Fruit fly (Drosophila melanogaster) whole organism, embryonic: ENCODE measurements around the gene CG1572.
A peak's percentile ranks its signal among the peaks of the same experiment; 100 is the strongest.

ENCODE experiments used
- Aef1 ChIP-seq: fragments of 200-800 bp; sonication (Bioruptor generic); IDR thresholded peaks from 3 replicates; pipeline ENCODE4 v1.3.6; 2022; ENCODE audit warnings: missing biosample characterization, missing genetic modification characterization
- Bgb ChIP-seq: fragments of 200-800 bp; sonication (Bioruptor generic); IDR thresholded peaks from 2 replicates; pipeline ENCODE4 v1.3.6; 2022; ENCODE audit warnings: missing biosample characterization, missing genetic modification characterization; ENCODE audit not compliant: partially characterized antibody
- CG11247 ChIP-seq: fragments of 200-800 bp; sonication (Bioruptor generic); IDR thresholded peaks from 2 replicates; pipeline ENCODE4 v1.3.6; 2022; ENCODE audit warnings: missing biosample characterization, missing genetic modification characterization
- CG11398 ChIP-seq: fragments of 200-800 bp; sonication (Bioruptor generic); optimal IDR thresholded peaks from 2 replicates; lab custom pipeline; 2016; ENCODE audit warnings: missing biosample characterization, missing genetic modification characterization
- CG12104 ChIP-seq: fragments of 200-800 bp; sonication (Bioruptor generic); optimal IDR thresholded peaks from 3 replicates; lab custom pipeline; 2016; ENCODE audit warnings: missing biosample characterization, missing genetic modification characterization
- CG12155 ChIP-seq: fragments of 200-800 bp; sonication (Bioruptor generic); optimal IDR thresholded peaks from 3 replicates; lab custom pipeline; 2016; ENCODE audit warnings: missing biosample characterization, missing genetic modification characterization
- CG13296 ChIP-seq: fragments of 200-800 bp; sonication (Bioruptor generic); optimal IDR thresholded peaks from 3 replicates; lab custom pipeline; 2018; ENCODE audit warnings: missing biosample characterization, mild to moderate bottlenecking, missing genetic modification characterization
- CG15011 ChIP-seq: fragments of 200-800 bp; sonication (Bioruptor generic); optimal IDR thresholded peaks from 3 replicates; lab custom pipeline; 2018; ENCODE audit warnings: missing biosample characterization, mild to moderate bottlenecking, missing genetic modification characterization
- CG15514 ChIP-seq: fragments of 200-800 bp; sonication (Bioruptor generic); optimal IDR thresholded peaks from 3 replicates; lab custom pipeline; 2017; ENCODE audit warnings: missing biosample characterization, missing genetic modification characterization, mild to moderate bottlenecking, moderate library complexity, missing genetic modification reagents
- CG15601 ChIP-seq: fragments of 200-800 bp; sonication (Bioruptor generic); optimal IDR thresholded peaks from 3 replicates; lab custom pipeline; 2019; ENCODE audit warnings: missing biosample characterization, mild to moderate bottlenecking, missing genetic modification characterization, moderate library complexity
- CG17359 ChIP-seq: fragments of 200-800 bp; sonication (Bioruptor generic); optimal IDR thresholded peaks from 3 replicates; lab custom pipeline; 2018; ENCODE audit warnings: missing biosample characterization, mild to moderate bottlenecking, missing genetic modification characterization, moderate library complexity
- CG30403 ChIP-seq: fragments of 200-800 bp; sonication (Bioruptor generic); optimal IDR thresholded peaks from 3 replicates; lab custom pipeline; 2016; ENCODE audit warnings: missing biosample characterization, missing genetic modification characterization
- CG32767 ChIP-seq: fragments of 200-800 bp; sonication (Bioruptor generic); IDR thresholded peaks from 2 replicates; pipeline ENCODE4 v1.3.6; 2022; ENCODE audit warnings: missing biosample characterization, missing genetic modification characterization
- CG3995 ChIP-seq: fragments of 200-800 bp; sonication (Bioruptor generic); optimal IDR thresholded peaks from 3 replicates; lab custom pipeline; 2016; ENCODE audit warnings: missing biosample characterization, missing genetic modification characterization
- CG8089 ChIP-seq: fragments of 200-800 bp; sonication (Bioruptor generic); optimal IDR thresholded peaks from 3 replicates; lab custom pipeline; 2016; ENCODE audit warnings: missing biosample characterization, missing genetic modification characterization
- CoRest ChIP-seq: fragments of 200-800 bp; sonication (Bioruptor generic); optimal IDR thresholded peaks from 3 replicates; lab custom pipeline; 2018; ENCODE audit warnings: missing biosample characterization, mild to moderate bottlenecking, missing genetic modification characterization, moderate library complexity
- D ChIP-seq, 2 experiments: fragments of 200-800 bp in 1 of 2; fragments of >200 bp in 1 of 2; sonication (Bioruptor generic) in 1 of 2; optimal IDR thresholded peaks; 2 replicates in 1 of 2; 3 replicates in 1 of 2; lab custom pipeline; 2017; ENCODE audit warnings: mild to moderate bottlenecking in 1 of 2, missing biosample characterization in 1 of 2, missing genetic modification characterization in 1 of 2, missing genetic modification reagents in 1 of 2
- Dbx ChIP-seq: fragments of 200-800 bp; sonication (Bioruptor generic); IDR thresholded peaks from 3 replicates; pipeline ENCODE4 v1.3.6; 2022; ENCODE audit warnings: missing biosample characterization, missing genetic modification characterization
- Drgx ChIP-seq: fragments of 200-800 bp; sonication (Bioruptor generic); IDR thresholded peaks from 2 replicates; pipeline ENCODE4 v1.3.6; 2022; ENCODE audit warnings: missing biosample characterization, missing genetic modification characterization
- Hey ChIP-seq: fragments of 200-800 bp; sonication (Bioruptor generic); optimal IDR thresholded peaks from 3 replicates; lab custom pipeline; 2018; ENCODE audit warnings: missing biosample characterization, mild to moderate bottlenecking, missing genetic modification characterization
- HmgZ ChIP-seq: fragments of 200-800 bp; sonication (Bioruptor generic); optimal IDR thresholded peaks from 2 replicates; lab custom pipeline; 2018; ENCODE audit warnings: missing biosample characterization, mild to moderate bottlenecking, missing genetic modification characterization
- Meics ChIP-seq: fragments of 200-800 bp; sonication (Bioruptor generic); optimal IDR thresholded peaks from 2 replicates; lab custom pipeline; 2017; ENCODE audit warnings: missing biosample characterization, mild to moderate bottlenecking, missing genetic modification characterization
- Rfx ChIP-seq: fragments of 200-800 bp; sonication (Bioruptor generic); IDR thresholded peaks from 2 replicates; pipeline ENCODE4 v1.3.6; 2022; ENCODE audit warnings: missing biosample characterization, missing genetic modification characterization
- Sin3A ChIP-seq: fragments of >200 bp; optimal IDR thresholded peaks from 2 replicates; lab custom pipeline; 2018
- Six4 ChIP-seq: fragments of 200-800 bp; sonication (Bioruptor generic); optimal IDR thresholded peaks from 2 replicates; lab custom pipeline; 2016; ENCODE audit warnings: missing biosample characterization, missing genetic modification characterization
- Sry-δ ChIP-seq: fragments of 200-800 bp; sonication (Bioruptor generic); optimal IDR thresholded peaks from 2 replicates; lab custom pipeline; 2016; ENCODE audit warnings: missing biosample characterization, missing genetic modification characterization
- bsh ChIP-seq, 2 experiments: fragments of 200-800 bp; sonication (Bioruptor generic); optimal IDR thresholded peaks; 2 replicates each; lab custom pipeline; 2017 to 2018; ENCODE audit warnings: mild to moderate bottlenecking in 2 of 2, missing biosample characterization in 2 of 2, missing genetic modification characterization in 2 of 2, moderate library complexity in 1 of 2
- crp ChIP-seq, 2 experiments: fragments of 200-800 bp; sonication (Bioruptor generic); optimal IDR thresholded peaks; 2 replicates in 1 of 2; 3 replicates in 1 of 2; lab custom pipeline; 2017; ENCODE audit warnings: missing biosample characterization in 2 of 2, missing genetic modification characterization in 2 of 2, mild to moderate bottlenecking in 1 of 2, moderate library complexity in 1 of 2
- dimm ChIP-seq: fragments of 200-800 bp; sonication (Bioruptor generic); IDR thresholded peaks from 2 replicates; pipeline ENCODE4 v1.3.6; 2022; ENCODE audit warnings: missing biosample characterization, missing genetic modification characterization
- dpn ChIP-seq, 2 experiments: fragments of 200-800 bp; sonication (Bioruptor generic); optimal IDR thresholded peaks; 3 replicates each; lab custom pipeline; 2016; ENCODE audit warnings: missing biosample characterization in 2 of 2, missing genetic modification characterization in 2 of 2
- fd3F ChIP-seq: fragments of 200-800 bp; sonication (Bioruptor generic); optimal IDR thresholded peaks from 2 replicates; lab custom pipeline; 2018; ENCODE audit warnings: missing biosample characterization, mild to moderate bottlenecking, missing genetic modification characterization, moderate library complexity
- grau ChIP-seq: fragments of 200-800 bp; optimal IDR thresholded peaks from 3 replicates; lab custom pipeline; 2019; ENCODE audit warnings: missing biosample characterization, mild to moderate bottlenecking, missing genetic modification characterization, moderate library complexity
- lbe ChIP-seq: fragments of 200-800 bp; sonication (Bioruptor generic); optimal IDR thresholded peaks from 2 replicates; lab custom pipeline; 2016; ENCODE audit warnings: missing biosample characterization, mild to moderate bottlenecking, missing genetic modification characterization
- lmd ChIP-seq: fragments of 200-800 bp; sonication (Bioruptor generic); IDR thresholded peaks from 2 replicates; pipeline ENCODE4 v1.3.6; 2022; ENCODE audit warnings: missing biosample characterization, missing genetic modification characterization
- nau ChIP-seq: fragments of 200-800 bp; sonication (Bioruptor generic); optimal IDR thresholded peaks from 3 replicates; lab custom pipeline; 2017; ENCODE audit warnings: missing biosample characterization, mild to moderate bottlenecking, missing genetic modification characterization, missing genetic modification reagents
- nerfin-1 ChIP-seq: fragments of 200-800 bp; sonication (Bioruptor generic); optimal IDR thresholded peaks from 3 replicates; lab custom pipeline; 2019; ENCODE audit warnings: missing biosample characterization, mild to moderate bottlenecking, missing genetic modification characterization, moderate library complexity
- nmo ChIP-seq: fragments of 200-800 bp; sonication (Bioruptor generic); optimal IDR thresholded peaks from 2 replicates; lab custom pipeline; 2018; ENCODE audit warnings: missing biosample characterization, mild to moderate bottlenecking, missing genetic modification characterization, moderate library complexity
- pho ChIP-seq: fragments of 200-800 bp; sonication (Bioruptor generic); optimal IDR thresholded peaks from 2 replicates; lab custom pipeline; 2016; ENCODE audit warnings: missing biosample characterization, missing genetic modification characterization
- prd ChIP-seq, 3 experiments: fragments of >200 bp in 2 of 3; fragments of 200-800 bp in 1 of 3; sonication (Bioruptor generic) in 1 of 3; optimal IDR thresholded peaks in 2 of 3; IDR thresholded peaks in 1 of 3; 2 replicates in 2 of 3; 3 replicates in 1 of 3; pipeline versions ENCODE4 v1.3.6 to Lab custom; 2017 to 2022; ENCODE audit warnings: missing biosample characterization in 1 of 3, missing genetic modification characterization in 1 of 3
- pzg ChIP-seq: fragments of 200-800 bp; sonication (Bioruptor generic); optimal IDR thresholded peaks from 3 replicates; lab custom pipeline; 2018; ENCODE audit warnings: missing biosample characterization, mild to moderate bottlenecking, missing genetic modification characterization, moderate library complexity
- sna ChIP-seq: fragments of 200-800 bp; sonication (Bioruptor generic); IDR thresholded peaks from 2 replicates; pipeline ENCODE4 v1.3.6; 2022; ENCODE audit warnings: missing biosample characterization, missing genetic modification characterization; ENCODE audit not compliant: partially characterized antibody
- sob ChIP-seq: fragments of 200-800 bp; sonication (Bioruptor generic); IDR thresholded peaks from 2 replicates; pipeline ENCODE4 v1.3.6; 2022; ENCODE audit warnings: missing biosample characterization, missing genetic modification characterization
- sqz ChIP-seq: fragments of 200-800 bp; sonication (Bioruptor generic); optimal IDR thresholded peaks from 3 replicates; lab custom pipeline; 2018; ENCODE audit warnings: missing biosample characterization, mild to moderate bottlenecking, missing genetic modification characterization
- tgo ChIP-seq: fragments of 200-800 bp; sonication (Bioruptor generic); IDR thresholded peaks from 3 replicates; pipeline ENCODE4 v1.3.6; 2022; ENCODE audit warnings: missing biosample characterization, missing genetic modification characterization
- tna ChIP-seq: fragments of 200-800 bp; sonication (Bioruptor generic); IDR thresholded peaks from 2 replicates; pipeline ENCODE4 v1.3.6; 2022; ENCODE audit warnings: missing biosample characterization, missing genetic modification characterization; ENCODE audit not compliant: partially characterized antibody
- vvl ChIP-seq: fragments of 200-800 bp; sonication (Bioruptor generic); IDR thresholded peaks from 2 replicates; pipeline ENCODE4 v1.3.6; 2022; ENCODE audit warnings: missing biosample characterization, missing genetic modification characterization
- zen ChIP-seq: fragments of 200-800 bp; sonication (Bioruptor generic); optimal IDR thresholded peaks from 3 replicates; lab custom pipeline; 2018; ENCODE audit warnings: missing biosample characterization, mild to moderate bottlenecking, missing genetic modification characterization, moderate library complexity

Gene CG1572

dm6 chrX:11569956-11570695 is 11.7 kb upstream of the CG1572 start, which contains the start of the genes Polr2A and CG11699 (continued):
- no peak for TF ChIP-seq nau (GFP tag; lab: Kevin White, UChicago)
- peak; percentile 44 for TF ChIP-seq lbe (GFP tag; lab: Kevin White, UChicago)
- TF ChIP-seq sna (GFP tag; lab: Robert Waterston, UW) = 0 out of 2 replicates have a peak, but pooled peaks have one; percentile 27
- TF ChIP-seq HmgZ (tag; lab: Kevin White, UChicago) = peak; percentile 63
- peak; percentile 45; the same call in 2 of the 3 replicates for TF ChIP-seq Dbx
- peak; percentile 75 for TF ChIP-seq nmo
- peak; percentile 81 for TF ChIP-seq Sin3A (lab: Kevin White, UChicago)
- peak; percentile 54 for TF ChIP-seq sqz (GFP tag; lab: Kevin White, UChicago)
- peak; percentile 38 for TF ChIP-seq CG12104 (GFP tag; lab: Kevin White, UChicago)
- peak; percentile 72 for TF ChIP-seq CoRest (tag; lab: Kevin White, UChicago)
- TF ChIP-seq dpn (GFP tag; optimal IDR thresholded peaks at IDR 0.05; lab: Kevin White, UChicago) = peak in 1 of 2 experiments; percentile 45
- peak; percentile 40 for TF ChIP-seq zen (tag; lab: Kevin White, UChicago)
- TF ChIP-seq crp (GFP tag; optimal IDR thresholded peaks at IDR 0.05; lab: Kevin White, UChicago) = peak; percentile 3 to 90
- TF ChIP-seq CG30403 (GFP tag; lab: Kevin White, UChicago) = peak; percentile 57
- peak; percentile 42 for TF ChIP-seq CG3995 (GFP tag; lab: Kevin White, UChicago)
- TF ChIP-seq CG15601 (tag; lab: Kevin White, UChicago) = peak; percentile 39
- no peak for TF ChIP-seq D (optimal IDR thresholded peaks at IDR 0.05; lab: Kevin White, UChicago)
- TF ChIP-seq D (GFP tag; optimal IDR thresholded peaks at IDR 0.05; lab: Kevin White, UChicago) = peak; percentile 18
- TF ChIP-seq Rfx = peak; percentile 41; the same call in 1 of the 2 replicates
- peak; percentile 12 for TF ChIP-seq Six4 (GFP tag; lab: Kevin White, UChicago)
- peak; percentile 54; the same call in 1 of the 2 replicates for TF ChIP-seq lmd (GFP tag; lab: Robert Waterston, UW)
- peak; percentile 2 for TF ChIP-seq Sry-δ (GFP tag; lab: Kevin White, UChicago)
- peak; percentile 38; the same call in 2 of the 3 replicates for TF ChIP-seq Aef1 (GFP tag; lab: Robert Waterston, UW)
- no peak for TF ChIP-seq CG11398 (GFP tag; lab: Kevin White, UChicago)
- peak; percentile 41; the same call in 1 of the 3 replicates for TF ChIP-seq tgo
- TF ChIP-seq bsh (GFP tag; optimal IDR thresholded peaks at IDR 0.05; lab: Kevin White, UChicago) = peak; percentile 6 to 57
- no peak for TF ChIP-seq prd (optimal IDR thresholded peaks at IDR 0.05; lab: Kevin White, UChicago)
- peak; percentile 25; the same call in 1 of the 3 replicates for TF ChIP-seq prd (GFP tag; IDR thresholded peaks at IDR 0.05; lab: Robert Waterston, UW)
- TF ChIP-seq CG15514 = peak; percentile 70
- peak; percentile 45 for TF ChIP-seq CG12155 (GFP tag; lab: Kevin White, UChicago)
- TF ChIP-seq fd3F (GFP tag; lab: Kevin White, UChicago) = peak; percentile 10
- TF ChIP-seq CG15011 (GFP tag; lab: Kevin White, UChicago) = no peak
- TF ChIP-seq Bgb = peak; percentile 31; the same call in 1 of the 2 replicates
- peak; percentile 57 for TF ChIP-seq sob (GFP tag; lab: Robert Waterston, UW)
- TF ChIP-seq pho (GFP tag; lab: Kevin White, UChicago) = no peak
- peak; percentile 8 for TF ChIP-seq CG13296 (GFP tag; lab: Kevin White, UChicago)
- TF ChIP-seq vvl = 0 out of 2 replicates have a peak, but pooled peaks have one; percentile 22
- TF ChIP-seq pzg (GFP tag; lab: Kevin White, UChicago) = peak; percentile 71
- TF ChIP-seq CG11247 (GFP tag; lab: Robert Waterston, UW) = no peak
- no peak for TF ChIP-seq dimm (GFP tag; lab: Robert Waterston, UW)
- no peak for TF ChIP-seq CG32767
- no peak for TF ChIP-seq Hey (tag; lab: Kevin White, UChicago)
- TF ChIP-seq CG17359 = peak; percentile 8
- TF ChIP-seq Meics (GFP tag; lab: Kevin White, UChicago) = peak; percentile 44
- peak; percentile 34 for TF ChIP-seq nerfin-1 (tag; lab: Kevin White, UChicago)
- TF ChIP-seq grau = peak; percentile 58
- no peak for TF ChIP-seq CG8089
- TF ChIP-seq Drgx (GFP tag; lab: Robert Waterston, UW) = no peak
- TF ChIP-seq tna (GFP tag; lab: Robert Waterston, UW) = peak; percentile 23; the same call in 1 of the 2 replicates
